Worm (Caenorhabditis elegans) whole organism, mixed stage, embryonic: Measurements from ENCODE around the gene str-248.

Experiments
- M03D4.4 ChIP-seq: sonication (generic microtip); optimal IDR thresholded peaks from 2 replicates; lab custom pipeline; 2017; ENCODE audit warnings: mild to moderate bottlenecking, missing genetic modification characterization, missing compliant biosample characterization
- bed-3 ChIP-seq: fragments of 200-800 bp; sonication (Bioruptor generic); optimal IDR thresholded peaks from 3 replicates; lab custom pipeline; 2018; ENCODE audit warnings: mild to moderate bottlenecking, missing genetic modification characterization, moderate library complexity, missing compliant biosample characterization
- ceh-39 ChIP-seq: fragments of 150-350 bp; optimal IDR thresholded peaks from 2 replicates; lab custom pipeline; 2014; ENCODE audit warnings: missing biosample characterization, missing genetic modification characterization
- ceh-43 ChIP-seq: fragments of 200-800 bp; sonication (Bioruptor generic); optimal IDR thresholded peaks from 2 replicates; lab custom pipeline; 2018; ENCODE audit warnings: mild to moderate bottlenecking, missing genetic modification characterization, moderate library complexity, missing compliant biosample characterization
- ceh-83 ChIP-seq: fragments of 200-800 bp; sonication (Bioruptor generic); optimal IDR thresholded peaks from 2 replicates; lab custom pipeline; 2018; ENCODE audit warnings: mild to moderate bottlenecking, missing genetic modification characterization, missing compliant biosample characterization
- ces-1 ChIP-seq: fragments of 150-350 bp; optimal IDR thresholded peaks from 2 replicates; lab custom pipeline; 2014; ENCODE audit warnings: missing biosample characterization, missing genetic modification reagents, missing genetic modification characterization
- drap-1 ChIP-seq: fragments of 200-800 bp; sonication (Bioruptor generic); optimal IDR thresholded peaks from 3 replicates; lab custom pipeline; 2018; ENCODE audit warnings: mild to moderate bottlenecking, missing genetic modification characterization, missing compliant biosample characterization
- elt-1 ChIP-seq: sonication (generic microtip); optimal IDR thresholded peaks from 2 replicates; lab custom pipeline; 2017; ENCODE audit warnings: missing genetic modification characterization, mild to moderate bottlenecking, missing compliant biosample characterization, antibody characterized with exemption, moderate library complexity, borderline replicate concordance; ENCODE audit not compliant: insufficient read depth
- elt-3 ChIP-seq: fragments of 150-350 bp; optimal IDR thresholded peaks from 2 replicates; lab custom pipeline; 2014; ENCODE audit warnings: missing biosample characterization, missing genetic modification characterization
- ham-2 ChIP-seq: fragments of 200-800 bp; sonication (Bioruptor generic); optimal IDR thresholded peaks from 2 replicates; lab custom pipeline; 2018; ENCODE audit warnings: mild to moderate bottlenecking, missing genetic modification characterization, missing compliant biosample characterization
- hlh-1 ChIP-seq: fragments of 150-350 bp; optimal IDR thresholded peaks from 2 replicates; lab custom pipeline; 2014; ENCODE audit warnings: missing biosample characterization, missing genetic modification reagents, missing genetic modification characterization
- lin-13 ChIP-seq: fragments of 150-350 bp; optimal IDR thresholded peaks from 2 replicates; lab custom pipeline; 2014; ENCODE audit warnings: missing biosample characterization, missing genetic modification characterization
- lin-32 ChIP-seq: fragments of 200-800 bp; sonication (Bioruptor generic); optimal IDR thresholded peaks from 2 replicates; lab custom pipeline; 2018; ENCODE audit warnings: mild to moderate bottlenecking, missing genetic modification characterization, missing compliant biosample characterization
- lsy-2 ChIP-seq: fragments of 150-350 bp; optimal IDR thresholded peaks from 2 replicates; lab custom pipeline; 2014; ENCODE audit warnings: missing biosample characterization, missing genetic modification characterization
- mab-5 ChIP-seq: fragments of 150-350 bp; optimal IDR thresholded peaks from 2 replicates; lab custom pipeline; 2014; ENCODE audit warnings: missing biosample characterization, missing genetic modification characterization
- mls-2 ChIP-seq: sonication (generic microtip); optimal IDR thresholded peaks from 2 replicates; lab custom pipeline; 2016; ENCODE audit warnings: mild to moderate bottlenecking, missing genetic modification characterization, moderate library complexity, missing compliant biosample characterization
- nhr-12 ChIP-seq: fragments of 150-350 bp; optimal IDR thresholded peaks from 2 replicates; lab custom pipeline; 2014; ENCODE audit warnings: missing biosample characterization, missing genetic modification characterization
- nhr-2 ChIP-seq: fragments of 150-350 bp; optimal IDR thresholded peaks from 2 replicates; lab custom pipeline; 2014; ENCODE audit warnings: missing biosample characterization, missing genetic modification characterization
- nhr-237 ChIP-seq: fragments of 150-350 bp; optimal IDR thresholded peaks from 2 replicates; lab custom pipeline; 2014; ENCODE audit warnings: missing biosample characterization, missing genetic modification characterization
- nhr-28 ChIP-seq: fragments of 150-350 bp; optimal IDR thresholded peaks from 2 replicates; lab custom pipeline; 2014; ENCODE audit warnings: missing biosample characterization, missing genetic modification characterization
- nhr-76 ChIP-seq: sonication (generic microtip); optimal IDR thresholded peaks from 2 replicates; lab custom pipeline; 2017; ENCODE audit warnings: missing biosample characterization, missing genetic modification characterization
- sem-2 ChIP-seq: fragments of 200-800 bp; sonication (Bioruptor generic); optimal IDR thresholded peaks from 2 replicates; lab custom pipeline; 2018; ENCODE audit warnings: mild to moderate bottlenecking, missing genetic modification characterization, missing compliant biosample characterization
- sptf-1 ChIP-seq: sonication (generic microtip); optimal IDR thresholded peaks from 2 replicates; lab custom pipeline; 2017; ENCODE audit warnings: mild to moderate bottlenecking, missing genetic modification characterization, moderate library complexity, missing compliant biosample characterization
- unc-120 ChIP-seq: sonication (generic microtip); optimal IDR thresholded peaks from 2 replicates; lab custom pipeline; 2017; ENCODE audit warnings: missing genetic modification characterization, missing compliant biosample characterization; ENCODE audit not compliant: poor library complexity, severe bottlenecking
- unc-62 ChIP-seq: fragments of 150-350 bp; optimal IDR thresholded peaks from 2 replicates; lab custom pipeline; 2014; ENCODE audit warnings: missing biosample characterization, missing genetic modification reagents, missing genetic modification characterization
- zip-8 ChIP-seq: fragments of 150-350 bp; optimal IDR thresholded peaks from 2 replicates; lab custom pipeline; 2014; ENCODE audit warnings: missing biosample characterization, missing genetic modification characterization
- ztf-11 ChIP-seq: fragments of 150-350 bp; optimal IDR thresholded peaks from 2 replicates; lab custom pipeline; 2014; ENCODE audit warnings: missing biosample characterization, missing genetic modification characterization

str-248 gene

ce11 chrV:15666718-15667117 lies 37.3 kb upstream of the str-248 start:
- TF ChIP-seq nhr-2 (tag; lab: Kevin White, UChicago) = no peak
- no peak for TF ChIP-seq ces-1 (GFP tag; lab: Kevin White, UChicago)
- TF ChIP-seq drap-1 (GFP tag; lab: Kevin White, UChicago) = no peak
- TF ChIP-seq sem-2 = no peak
- no peak for TF ChIP-seq lin-32 (GFP tag; lab: Kevin White, UChicago)
- no peak for TF ChIP-seq ceh-43
- no peak for TF ChIP-seq hlh-1 (tag; lab: Kevin White, UChicago)
- no peak for TF ChIP-seq mab-5
- TF ChIP-seq mls-2 (tag; lab: Kevin White, UChicago) = no peak
- no peak for TF ChIP-seq ceh-39 (tag; lab: Kevin White, UChicago)
- no peak for TF ChIP-seq M03D4.4 (tag; lab: Kevin White, UChicago)
- TF ChIP-seq elt-1 (tag; lab: Kevin White, UChicago) = no peak
- TF ChIP-seq elt-3 (tag; lab: Kevin White, UChicago) = no peak
- no peak for TF ChIP-seq ztf-11
- TF ChIP-seq ceh-83 (GFP tag; lab: Kevin White, UChicago) = no peak
- TF ChIP-seq nhr-237 (tag; lab: Kevin White, UChicago) = no peak
- TF ChIP-seq unc-120 = no peak

ce11 chrV:15664053-15664661 lies 34.7 kb upstream of the str-248 start:
- TF ChIP-seq unc-62 (GFP tag; lab: Kevin White, UChicago) (peak; percentile 68), nhr-12 (tag; lab: Kevin White, UChicago) (no peak), nhr-2 (tag; lab: Kevin White, UChicago) (no peak), lsy-2 (tag; lab: Kevin White, UChicago) (no peak), elt-1 (tag; lab: Kevin White, UChicago) (peak; percentile 68), hlh-1 (tag; lab: Kevin White, UChicago) (peak; percentile 9)

DNA sequence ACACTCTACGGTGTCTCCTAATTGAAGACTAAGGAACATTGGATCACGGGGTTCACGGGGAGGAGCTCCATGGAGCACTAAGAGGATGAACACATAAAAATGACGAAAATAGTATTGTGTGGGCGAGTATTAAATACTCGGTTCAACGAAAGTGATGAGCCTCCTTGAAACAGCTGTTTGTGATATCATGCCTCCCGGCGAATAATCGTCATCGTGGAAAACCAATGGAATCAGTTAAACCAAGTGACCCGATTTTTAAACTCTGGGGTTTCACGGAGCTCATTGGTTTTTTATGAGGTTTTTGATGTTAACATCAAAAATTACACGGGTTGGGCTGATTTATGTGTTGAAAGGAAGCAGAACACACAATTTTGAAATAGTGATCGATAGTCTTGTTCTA lies 32.1 kb upstream of the str-248 start:
- no peak for TF ChIP-seq nhr-28
- TF ChIP-seq nhr-76 (tag; lab: Kevin White, UChicago) = no peak
- TF ChIP-seq sptf-1 = no peak
- TF ChIP-seq zip-8 (tag; lab: Kevin White, UChicago) = no peak
- no peak for TF ChIP-seq nhr-237 (tag; lab: Kevin White, UChicago)
- TF ChIP-seq mls-2 (tag; lab: Kevin White, UChicago) = no peak
- no peak for TF ChIP-seq ztf-11
- TF ChIP-seq ceh-43 = no peak
- TF ChIP-seq nhr-2 (tag; lab: Kevin White, UChicago) = no peak
- no peak for TF ChIP-seq lin-32 (GFP tag; lab: Kevin White, UChicago)
- TF ChIP-seq ceh-83 (GFP tag; lab: Kevin White, UChicago) = no peak
- no peak for TF ChIP-seq lsy-2 (tag; lab: Kevin White, UChicago)
- TF ChIP-seq lin-13 = no peak

ce11 chrV:15661003-15661402 lies 31.6 kb upstream of the str-248 start:
- TF ChIP-seq ham-2 (peak; percentile 43), mab-5 (no peak), ces-1 (GFP tag; lab: Kevin White, UChicago) (no peak), elt-1 (tag; lab: Kevin White, UChicago) (peak; percentile 94)

DNA sequence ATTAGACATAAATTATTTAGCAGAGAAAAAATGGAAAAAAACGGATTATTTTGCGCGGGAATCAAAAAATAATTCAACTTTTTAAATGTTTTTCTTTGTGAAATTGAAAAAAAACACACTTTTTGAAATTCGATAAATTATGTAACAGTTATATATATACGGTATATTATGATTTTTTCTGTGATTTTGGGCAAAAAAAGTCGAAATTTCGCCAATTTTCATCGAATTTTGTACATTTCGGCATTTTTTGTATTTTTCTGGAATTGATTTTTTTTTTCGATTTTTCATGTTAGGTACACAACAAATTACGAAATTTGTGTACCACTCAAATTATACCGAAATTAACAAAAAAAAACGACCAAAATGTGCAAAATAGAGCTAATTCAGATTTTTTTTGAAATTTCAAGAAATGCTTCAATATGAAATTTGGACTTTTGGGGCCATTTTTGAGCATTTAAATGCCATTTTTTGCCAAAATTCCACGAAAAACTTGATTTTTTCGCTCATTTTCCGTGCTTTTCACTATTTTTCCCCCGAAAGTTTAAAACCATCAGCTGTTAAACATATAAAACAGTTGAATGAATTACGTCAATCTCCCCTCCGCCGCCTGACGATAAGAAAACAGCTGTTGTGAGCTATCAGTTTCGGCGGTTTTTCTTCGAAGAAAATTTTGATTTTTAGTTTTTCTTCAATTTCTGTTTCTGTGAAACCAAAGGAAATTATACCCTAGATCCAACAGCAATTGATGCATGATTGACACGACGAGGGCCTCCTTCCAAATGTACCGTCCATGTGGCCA lies 29.0 kb upstream of the str-248 start:
- no peak for TF ChIP-seq nhr-237 (tag; lab: Kevin White, UChicago)
- peak; percentile 91 for TF ChIP-seq hlh-1 (tag; lab: Kevin White, UChicago)

DNA sequence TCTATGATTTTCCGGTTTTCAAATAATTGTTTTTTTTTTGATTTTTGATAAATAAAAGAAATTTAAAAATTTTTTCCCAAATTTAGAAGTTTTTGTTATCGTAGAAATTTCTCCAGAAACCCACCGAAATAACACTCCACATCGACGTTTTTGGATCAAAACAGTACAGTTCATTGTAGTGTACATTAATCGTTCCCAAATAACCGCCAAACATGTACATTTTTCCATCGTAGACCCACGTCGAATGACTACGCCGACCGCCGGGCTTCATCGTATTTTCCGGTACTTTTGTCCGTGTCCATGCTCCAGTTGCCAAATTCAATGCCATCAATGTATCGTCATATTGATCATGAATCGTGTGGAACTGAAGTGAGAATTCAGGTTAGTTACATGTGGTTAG lies 24.7 kb upstream of the str-248 start, which contains the start of gene F53E4.2:
Gene F53E4.2 (plus strand): TSS at position 301 of the 400 bp plus-strand sequence.
- no peak for TF ChIP-seq bed-3 (GFP tag; lab: Kevin White, UChicago)
